Worm (Caenorhabditis elegans) whole organism, mixed stage, embryonic: ENCODE data around the gene slc-9B.2.

Experiments
- unc-39 ChIP-seq: fragments of 150-350 bp; optimal IDR thresholded peaks from 2 replicates; lab custom pipeline; 2014; ENCODE audit warnings: missing biosample characterization, missing genetic modification characterization
- ztf-11 ChIP-seq: fragments of 150-350 bp; optimal IDR thresholded peaks from 2 replicates; lab custom pipeline; 2014; ENCODE audit warnings: missing biosample characterization, missing genetic modification characterization

ce11 chrV:16307253-16307652 lies 31.6 kb upstream of the slc-9B.2 start, which contains the start of gene srxa-7:
- TF ChIP-seq ztf-11 (no peak), unc-39 (no peak)
